Worm (Caenorhabditis elegans) whole organism, mixed stage, embryonic: ENCODE results near the gene T16G12.8.

ENCODE experiments used
- M03D4.4 ChIP-seq: sonication (generic microtip); optimal IDR thresholded peaks from 2 replicates; lab custom pipeline; 2017; ENCODE audit warnings: mild to moderate bottlenecking, missing genetic modification characterization, missing compliant biosample characterization
- bed-3 ChIP-seq: fragments of 200-800 bp; sonication (Bioruptor generic); optimal IDR thresholded peaks from 3 replicates; lab custom pipeline; 2018; ENCODE audit warnings: mild to moderate bottlenecking, missing genetic modification characterization, moderate library complexity, missing compliant biosample characterization
- blmp-1 ChIP-seq: fragments of 150-350 bp; optimal IDR thresholded peaks from 2 replicates; lab custom pipeline; 2014; ENCODE audit warnings: missing biosample characterization, missing genetic modification characterization
- ceh-39 ChIP-seq: fragments of 150-350 bp; optimal IDR thresholded peaks from 2 replicates; lab custom pipeline; 2014; ENCODE audit warnings: missing biosample characterization, missing genetic modification characterization
- ceh-43 ChIP-seq: fragments of 200-800 bp; sonication (Bioruptor generic); optimal IDR thresholded peaks from 2 replicates; lab custom pipeline; 2018; ENCODE audit warnings: mild to moderate bottlenecking, missing genetic modification characterization, moderate library complexity, missing compliant biosample characterization
- ceh-83 ChIP-seq: fragments of 200-800 bp; sonication (Bioruptor generic); optimal IDR thresholded peaks from 2 replicates; lab custom pipeline; 2018; ENCODE audit warnings: mild to moderate bottlenecking, missing genetic modification characterization, missing compliant biosample characterization
- ces-1 ChIP-seq: fragments of 150-350 bp; optimal IDR thresholded peaks from 2 replicates; lab custom pipeline; 2014; ENCODE audit warnings: missing biosample characterization, missing genetic modification reagents, missing genetic modification characterization
- cnd-1 ChIP-seq: fragments of 200-800 bp; sonication (Bioruptor generic); optimal IDR thresholded peaks from 2 replicates; lab custom pipeline; 2018; ENCODE audit warnings: mild to moderate bottlenecking, missing genetic modification characterization, missing compliant biosample characterization
- drap-1 ChIP-seq: fragments of 200-800 bp; sonication (Bioruptor generic); optimal IDR thresholded peaks from 3 replicates; lab custom pipeline; 2018; ENCODE audit warnings: mild to moderate bottlenecking, missing genetic modification characterization, missing compliant biosample characterization
- elt-1 ChIP-seq: sonication (generic microtip); optimal IDR thresholded peaks from 2 replicates; lab custom pipeline; 2017; ENCODE audit warnings: missing genetic modification characterization, mild to moderate bottlenecking, missing compliant biosample characterization, antibody characterized with exemption, moderate library complexity, borderline replicate concordance; ENCODE audit not compliant: insufficient read depth
- elt-3 ChIP-seq: fragments of 150-350 bp; optimal IDR thresholded peaks from 2 replicates; lab custom pipeline; 2014; ENCODE audit warnings: missing biosample characterization, missing genetic modification characterization
- flh-1 ChIP-seq: fragments of 200-800 bp; sonication (Bioruptor generic); optimal IDR thresholded peaks from 2 replicates; lab custom pipeline; 2018; ENCODE audit warnings: mild to moderate bottlenecking, missing genetic modification characterization, moderate library complexity, missing compliant biosample characterization
- ham-2 ChIP-seq: fragments of 200-800 bp; sonication (Bioruptor generic); optimal IDR thresholded peaks from 2 replicates; lab custom pipeline; 2018; ENCODE audit warnings: mild to moderate bottlenecking, missing genetic modification characterization, missing compliant biosample characterization
- hlh-1 ChIP-seq: fragments of 150-350 bp; optimal IDR thresholded peaks from 2 replicates; lab custom pipeline; 2014; ENCODE audit warnings: missing biosample characterization, missing genetic modification reagents, missing genetic modification characterization
- lin-13 ChIP-seq: fragments of 150-350 bp; optimal IDR thresholded peaks from 2 replicates; lab custom pipeline; 2014; ENCODE audit warnings: missing biosample characterization, missing genetic modification characterization
- lin-32 ChIP-seq: fragments of 200-800 bp; sonication (Bioruptor generic); optimal IDR thresholded peaks from 2 replicates; lab custom pipeline; 2018; ENCODE audit warnings: mild to moderate bottlenecking, missing genetic modification characterization, missing compliant biosample characterization
- lsy-2 ChIP-seq: fragments of 150-350 bp; optimal IDR thresholded peaks from 2 replicates; lab custom pipeline; 2014; ENCODE audit warnings: missing biosample characterization, missing genetic modification characterization
- mab-5 ChIP-seq: fragments of 150-350 bp; optimal IDR thresholded peaks from 2 replicates; lab custom pipeline; 2014; ENCODE audit warnings: missing biosample characterization, missing genetic modification characterization
- mep-1 ChIP-seq: fragments of 150-350 bp; optimal IDR thresholded peaks from 2 replicates; lab custom pipeline; 2017; ENCODE audit warnings: missing biosample characterization, missing genetic modification reagents, missing genetic modification characterization, inconsistent platforms
- mls-2 ChIP-seq: sonication (generic microtip); optimal IDR thresholded peaks from 2 replicates; lab custom pipeline; 2016; ENCODE audit warnings: mild to moderate bottlenecking, missing genetic modification characterization, moderate library complexity, missing compliant biosample characterization
- nhr-12 ChIP-seq: fragments of 150-350 bp; optimal IDR thresholded peaks from 2 replicates; lab custom pipeline; 2014; ENCODE audit warnings: missing biosample characterization, missing genetic modification characterization
- nhr-2 ChIP-seq: fragments of 150-350 bp; optimal IDR thresholded peaks from 2 replicates; lab custom pipeline; 2014; ENCODE audit warnings: missing biosample characterization, missing genetic modification characterization
- nhr-237 ChIP-seq: fragments of 150-350 bp; optimal IDR thresholded peaks from 2 replicates; lab custom pipeline; 2014; ENCODE audit warnings: missing biosample characterization, missing genetic modification characterization
- nhr-28 ChIP-seq: fragments of 150-350 bp; optimal IDR thresholded peaks from 2 replicates; lab custom pipeline; 2014; ENCODE audit warnings: missing biosample characterization, missing genetic modification characterization
- nhr-76 ChIP-seq: sonication (generic microtip); optimal IDR thresholded peaks from 2 replicates; lab custom pipeline; 2017; ENCODE audit warnings: missing biosample characterization, missing genetic modification characterization
- pha-4 ChIP-seq: fragments of 150-350 bp; optimal IDR thresholded peaks from 2 replicates; lab custom pipeline; 2018; ENCODE audit warnings: missing biosample characterization, missing genetic modification reagents, missing genetic modification characterization
- sem-2 ChIP-seq: fragments of 200-800 bp; sonication (Bioruptor generic); optimal IDR thresholded peaks from 2 replicates; lab custom pipeline; 2018; ENCODE audit warnings: mild to moderate bottlenecking, missing genetic modification characterization, missing compliant biosample characterization
- snpc-4 ChIP-seq: fragments of 150-350 bp; optimal IDR thresholded peaks from 2 replicates; lab custom pipeline; 2014; ENCODE audit warnings: missing biosample characterization, missing genetic modification characterization
- sptf-1 ChIP-seq: sonication (generic microtip); optimal IDR thresholded peaks from 2 replicates; lab custom pipeline; 2017; ENCODE audit warnings: mild to moderate bottlenecking, missing genetic modification characterization, moderate library complexity, missing compliant biosample characterization
- tbx-8 ChIP-seq: fragments of 200-800 bp; sonication (Bioruptor generic); optimal IDR thresholded peaks from 2 replicates; lab custom pipeline; 2018; ENCODE audit warnings: mild to moderate bottlenecking, missing genetic modification characterization, moderate library complexity, missing compliant biosample characterization
- unc-120 ChIP-seq: sonication (generic microtip); optimal IDR thresholded peaks from 2 replicates; lab custom pipeline; 2017; ENCODE audit warnings: missing genetic modification characterization, missing compliant biosample characterization; ENCODE audit not compliant: poor library complexity, severe bottlenecking
- unc-39 ChIP-seq: fragments of 150-350 bp; optimal IDR thresholded peaks from 2 replicates; lab custom pipeline; 2014; ENCODE audit warnings: missing biosample characterization, missing genetic modification characterization
- unc-62 ChIP-seq: fragments of 150-350 bp; optimal IDR thresholded peaks from 2 replicates; lab custom pipeline; 2014; ENCODE audit warnings: missing biosample characterization, missing genetic modification reagents, missing genetic modification characterization
- zip-8 ChIP-seq: fragments of 150-350 bp; optimal IDR thresholded peaks from 2 replicates; lab custom pipeline; 2014; ENCODE audit warnings: missing biosample characterization, missing genetic modification characterization
- ztf-11 ChIP-seq: fragments of 150-350 bp; optimal IDR thresholded peaks from 2 replicates; lab custom pipeline; 2014; ENCODE audit warnings: missing biosample characterization, missing genetic modification characterization

The T16G12.8 gene

ce11 chrIII:10088508-10088981 is 29.4 kb downstream of the T16G12.8 start, which contains the start of gene hal-2:
Gene hal-2, minus strand, starts transcription at chrIII:10088931.
- no peak for TF ChIP-seq unc-120 (tag; lab: Kevin White, UChicago)
- no peak for TF ChIP-seq flh-1 (GFP tag; lab: Kevin White, UChicago)
- no peak for TF ChIP-seq lsy-2 (tag; lab: Kevin White, UChicago)
- TF ChIP-seq nhr-2 (tag; lab: Kevin White, UChicago): no peak
- no peak for TF ChIP-seq ham-2 (GFP tag; lab: Kevin White, UChicago)
- no peak for TF ChIP-seq lin-32
- TF ChIP-seq M03D4.4 (tag; lab: Kevin White, UChicago): no peak
- TF ChIP-seq zip-8 (tag; lab: Kevin White, UChicago): no peak
- no peak for TF ChIP-seq ceh-83 (GFP tag; lab: Kevin White, UChicago)

- TF ChIP-seq zip-8 (tag; lab: Kevin White, UChicago) (no peak), blmp-1 (tag; lab: Kevin White, UChicago) (no peak), nhr-237 (no peak), elt-1 (tag; lab: Kevin White, UChicago) (no peak), nhr-28 (tag; lab: Kevin White, UChicago) (no peak), tbx-8 (no peak), lsy-2 (tag; lab: Kevin White, UChicago) (no peak), elt-3 (tag; lab: Kevin White, UChicago) (no peak), flh-1 (GFP tag; lab: Kevin White, UChicago) (no peak), sem-2 (GFP tag; lab: Kevin White, UChicago) (no peak), ceh-39 (tag; lab: Kevin White, UChicago) (no peak), mls-2 (tag; lab: Kevin White, UChicago) (no peak), nhr-2 (tag; lab: Kevin White, UChicago) (no peak), ceh-83 (GFP tag; lab: Kevin White, UChicago) (no peak), mep-1 (tag; lab: Kevin White, UChicago) (no peak), ztf-11 (no peak), hlh-1 (tag; lab: Kevin White, UChicago) (no peak), unc-120 (tag; lab: Kevin White, UChicago) (no peak), snpc-4 (no peak), cnd-1 (no peak)
Observed at ce11 chrIII:10090685-10091084, 31.6 kb downstream of the T16G12.8 start, which contains the start of gene gtf-2H2C. Gene gtf-2H2C, minus strand, starts transcription at chrIII:10090785.

ce11 chrIII:10093093-10093492 is 34.0 kb downstream of the T16G12.8 start:
- TF ChIP-seq zip-8 (tag; lab: Kevin White, UChicago) (no peak), lin-32 (peak; percentile 2), pha-4 (tag; lab: Kevin White, UChicago) (no peak), nhr-12 (tag; lab: Kevin White, UChicago) (no peak), blmp-1 (tag; lab: Kevin White, UChicago) (no peak), elt-3 (tag; lab: Kevin White, UChicago) (no peak), ceh-39 (tag; lab: Kevin White, UChicago) (no peak)

- TF ChIP-seq ztf-11: no peak
- peak; percentile 58 for TF ChIP-seq mls-2 (tag; lab: Kevin White, UChicago)
- TF ChIP-seq sptf-1 (tag; lab: Kevin White, UChicago): peak; percentile 79
- no peak for TF ChIP-seq nhr-28 (tag; lab: Kevin White, UChicago)
- TF ChIP-seq nhr-2 (tag; lab: Kevin White, UChicago): peak; percentile 9
- TF ChIP-seq blmp-1 (tag; lab: Kevin White, UChicago): no peak
- peak; percentile 9 for TF ChIP-seq bed-3 (GFP tag; lab: Kevin White, UChicago)
- peak; percentile 59 for TF ChIP-seq M03D4.4 (tag; lab: Kevin White, UChicago)
- no peak for TF ChIP-seq lin-32
- TF ChIP-seq pha-4 (tag; lab: Kevin White, UChicago): peak; percentile 58
- TF ChIP-seq lin-13 (tag; lab: Kevin White, UChicago): no peak
- TF ChIP-seq hlh-1 (tag; lab: Kevin White, UChicago): no peak
- TF ChIP-seq mep-1 (tag; lab: Kevin White, UChicago): no peak
- TF ChIP-seq ceh-39 (tag; lab: Kevin White, UChicago): no peak
- peak; percentile 91 for TF ChIP-seq ham-2 (GFP tag; lab: Kevin White, UChicago)
- no peak for TF ChIP-seq nhr-12 (tag; lab: Kevin White, UChicago)
- peak; percentile 69 for TF ChIP-seq cnd-1
- peak; percentile 56 for TF ChIP-seq unc-120 (tag; lab: Kevin White, UChicago)
- TF ChIP-seq nhr-237: no peak
- TF ChIP-seq ceh-43: no peak
- TF ChIP-seq ceh-83 (GFP tag; lab: Kevin White, UChicago): no peak
- TF ChIP-seq drap-1 (GFP tag; lab: Kevin White, UChicago): peak; percentile 28
- no peak for TF ChIP-seq flh-1 (GFP tag; lab: Kevin White, UChicago)
- no peak for TF ChIP-seq unc-39 (tag; lab: Kevin White, UChicago)
- no peak for TF ChIP-seq tbx-8
- TF ChIP-seq snpc-4: no peak
- TF ChIP-seq elt-3 (tag; lab: Kevin White, UChicago): no peak
- TF ChIP-seq sem-2 (GFP tag; lab: Kevin White, UChicago): no peak
- TF ChIP-seq ces-1 (GFP tag; lab: Kevin White, UChicago): no peak
- no peak for TF ChIP-seq zip-8 (tag; lab: Kevin White, UChicago)
- peak; percentile 21 for TF ChIP-seq lsy-2 (tag; lab: Kevin White, UChicago)
- no peak for TF ChIP-seq mab-5 (tag; lab: Kevin White, UChicago)
- TF ChIP-seq nhr-76 (tag; lab: Kevin White, UChicago): no peak
- peak; percentile 3 for TF ChIP-seq unc-62 (GFP tag; lab: Kevin White, UChicago)
- TF ChIP-seq elt-1 (tag; lab: Kevin White, UChicago): no peak
Observed at ce11 chrIII:10094538-10094937, 35.4 kb downstream of the T16G12.8 start.
